Fruit fly (Drosophila melanogaster) whole organism, embryonic: Measurements from ENCODE around the gene Ubi-p63E.

ENCODE experiments used
- Asciz ChIP-seq: fragments of 200-800 bp; sonication (Bioruptor generic); optimal IDR thresholded peaks from 2 replicates; lab custom pipeline; 2017; ENCODE audit warnings: missing biosample characterization, mild to moderate bottlenecking, missing genetic modification characterization, missing genetic modification reagents
- CG10209 ChIP-seq: fragments of 200-800 bp; sonication (Bioruptor generic); optimal IDR thresholded peaks from 3 replicates; lab custom pipeline; 2017; ENCODE audit warnings: missing biosample characterization, mild to moderate bottlenecking, missing genetic modification characterization, missing genetic modification reagents
- CG1024 ChIP-seq: fragments of 200-800 bp; sonication (Bioruptor generic); IDR thresholded peaks from 2 replicates; pipeline ENCODE4 v1.3.6; 2022; ENCODE audit warnings: missing biosample characterization, missing genetic modification characterization
- CG10321 ChIP-seq: fragments of 200-800 bp; sonication (Bioruptor generic); IDR thresholded peaks from 2 replicates; pipeline ENCODE4 v1.3.6; 2022; ENCODE audit warnings: missing biosample characterization, missing genetic modification characterization
- CG10431 ChIP-seq: fragments of 200-800 bp; sonication (Bioruptor generic); optimal IDR thresholded peaks from 3 replicates; lab custom pipeline; 2018; ENCODE audit warnings: missing biosample characterization, mild to moderate bottlenecking, missing genetic modification characterization
- CG12071 ChIP-seq: fragments of 200-800 bp; sonication (Bioruptor generic); optimal IDR thresholded peaks from 3 replicates; lab custom pipeline; 2018; ENCODE audit warnings: missing biosample characterization, mild to moderate bottlenecking, missing genetic modification characterization
- CG12744 ChIP-seq: fragments of 200-800 bp; sonication (Bioruptor generic); optimal IDR thresholded peaks from 2 replicates; lab custom pipeline; 2016; ENCODE audit warnings: missing biosample characterization, missing genetic modification characterization
- CG13123 ChIP-seq: fragments of 200-800 bp; sonication (Bioruptor generic); optimal IDR thresholded peaks from 2 replicates; lab custom pipeline; 2016; ENCODE audit warnings: missing biosample characterization, missing genetic modification characterization
- CG14710 ChIP-seq: fragments of 200-800 bp; sonication (Bioruptor generic); optimal IDR thresholded peaks from 3 replicates; lab custom pipeline; 2019; ENCODE audit warnings: missing biosample characterization, mild to moderate bottlenecking, missing genetic modification characterization, moderate library complexity
- CG1529 ChIP-seq: fragments of 200-800 bp; sonication (Bioruptor generic); optimal IDR thresholded peaks from 3 replicates; lab custom pipeline; 2018; ENCODE audit warnings: missing biosample characterization, missing genetic modification characterization
- CG16815 ChIP-seq: fragments of 200-800 bp; sonication (Bioruptor generic); optimal IDR thresholded peaks from 3 replicates; lab custom pipeline; 2017; ENCODE audit warnings: missing biosample characterization, mild to moderate bottlenecking, missing genetic modification characterization
- CG17385 ChIP-seq: fragments of 200-800 bp; sonication (Bioruptor generic); optimal IDR thresholded peaks from 3 replicates; lab custom pipeline; 2018; ENCODE audit warnings: missing biosample characterization, mild to moderate bottlenecking, missing genetic modification characterization
- CG18619 ChIP-seq: fragments of 200-800 bp; sonication (Bioruptor generic); optimal IDR thresholded peaks from 3 replicates; lab custom pipeline; 2017; ENCODE audit warnings: missing biosample characterization, mild to moderate bottlenecking, missing genetic modification characterization
- CG18764 ChIP-seq: fragments of 200-800 bp; sonication (Bioruptor generic); optimal IDR thresholded peaks from 3 replicates; lab custom pipeline; 2016; ENCODE audit warnings: missing biosample characterization, missing genetic modification characterization
- CG2199 ChIP-seq: fragments of 200-800 bp; sonication (Bioruptor generic); IDR thresholded peaks from 3 replicates; pipeline ENCODE4 v1.3.6; 2022; ENCODE audit warnings: missing biosample characterization, missing genetic modification characterization
- CG30431 ChIP-seq: fragments of 200-800 bp; sonication (Bioruptor generic); optimal IDR thresholded peaks from 2 replicates; lab custom pipeline; 2017; ENCODE audit warnings: missing biosample characterization, missing genetic modification characterization
- CG5245 ChIP-seq: fragments of 200-800 bp; sonication (Bioruptor generic); optimal IDR thresholded peaks from 3 replicates; lab custom pipeline; 2016; ENCODE audit warnings: missing biosample characterization, missing genetic modification characterization
- CG8089 ChIP-seq: fragments of 200-800 bp; sonication (Bioruptor generic); optimal IDR thresholded peaks from 3 replicates; lab custom pipeline; 2016; ENCODE audit warnings: missing biosample characterization, missing genetic modification characterization
- CG9609 ChIP-seq: fragments of 200-800 bp; sonication (Bioruptor generic); optimal IDR thresholded peaks from 3 replicates; lab custom pipeline; 2016; ENCODE audit warnings: missing biosample characterization, missing genetic modification characterization
- CG9817 ChIP-seq: fragments of 200-800 bp; sonication (Bioruptor generic); optimal IDR thresholded peaks from 2 replicates; lab custom pipeline; 2018; ENCODE audit warnings: missing biosample characterization, mild to moderate bottlenecking, missing genetic modification characterization, moderate library complexity
- Ets97D ChIP-seq: fragments of 200-800 bp; sonication (Bioruptor generic); optimal IDR thresholded peaks from 3 replicates; lab custom pipeline; 2016; ENCODE audit warnings: missing biosample characterization, missing genetic modification characterization
- GATAe ChIP-seq: fragments of 200-800 bp; sonication (Bioruptor generic); conservative IDR thresholded peaks from 2 replicates; pipeline ENCODE4 v1.3.6; 2022; ENCODE audit warnings: missing biosample characterization, missing genetic modification characterization
- HHEX ChIP-seq: fragments of 200-800 bp; sonication (Bioruptor generic); optimal IDR thresholded peaks from 3 replicates; lab custom pipeline; 2017; ENCODE audit warnings: missing biosample characterization, mild to moderate bottlenecking, missing genetic modification characterization, missing genetic modification reagents
- Nf-YB ChIP-seq: fragments of 200-800 bp; sonication (Bioruptor generic); optimal IDR thresholded peaks from 3 replicates; lab custom pipeline; 2019; ENCODE audit warnings: missing biosample characterization, mild to moderate bottlenecking, missing genetic modification characterization, moderate library complexity
- Nf-YC ChIP-seq: fragments of 200-800 bp; optimal IDR thresholded peaks from 3 replicates; lab custom pipeline; 2019; ENCODE audit warnings: missing biosample characterization, mild to moderate bottlenecking, missing genetic modification characterization, moderate library complexity
- PHDP ChIP-seq: fragments of 200-800 bp; sonication (Bioruptor generic); optimal IDR thresholded peaks from 3 replicates; lab custom pipeline; 2018; ENCODE audit warnings: missing biosample characterization, mild to moderate bottlenecking, missing genetic modification characterization, moderate library complexity
- Pdp1 ChIP-seq, 2 experiments: fragments of 200-800 bp; sonication (Bioruptor generic); optimal IDR thresholded peaks; 3 replicates each; lab custom pipeline; 2016; ENCODE audit warnings: missing biosample characterization in 2 of 2, missing genetic modification characterization in 2 of 2, mild to moderate bottlenecking in 1 of 2, moderate library complexity in 1 of 2
- Ravus ChIP-seq: fragments of 200-800 bp; sonication (Bioruptor generic); IDR thresholded peaks from 2 replicates; pipeline ENCODE4 v1.3.6; 2022; ENCODE audit warnings: missing biosample characterization, missing genetic modification characterization
- Rfx ChIP-seq: fragments of 200-800 bp; sonication (Bioruptor generic); IDR thresholded peaks from 2 replicates; pipeline ENCODE4 v1.3.6; 2022; ENCODE audit warnings: missing biosample characterization, missing genetic modification characterization
- Scr ChIP-seq: fragments of 200-800 bp; sonication (Bioruptor generic); IDR thresholded peaks from 2 replicates; pipeline ENCODE4 v1.3.6; 2022; ENCODE audit warnings: missing biosample characterization, missing genetic modification characterization; ENCODE audit not compliant: partially characterized antibody
- Six4 ChIP-seq: fragments of 200-800 bp; sonication (Bioruptor generic); optimal IDR thresholded peaks from 2 replicates; lab custom pipeline; 2016; ENCODE audit warnings: missing biosample characterization, missing genetic modification characterization
- Spps ChIP-seq: fragments of 200-800 bp; sonication (Bioruptor generic); optimal IDR thresholded peaks from 2 replicates; lab custom pipeline; 2018; ENCODE audit warnings: missing biosample characterization, mild to moderate bottlenecking, missing genetic modification characterization
- caup ChIP-seq: fragments of 200-800 bp; sonication (Bioruptor generic); optimal IDR thresholded peaks from 3 replicates; lab custom pipeline; 2017; ENCODE audit warnings: missing biosample characterization, mild to moderate bottlenecking, missing genetic modification characterization, moderate library complexity; ENCODE audit not compliant: severe bottlenecking
- exex ChIP-seq: fragments of 200-800 bp; sonication (Bioruptor generic); optimal IDR thresholded peaks from 4 replicates; lab custom pipeline; 2018; ENCODE audit warnings: missing biosample characterization, mild to moderate bottlenecking, missing genetic modification characterization, moderate library complexity
- gsb-n ChIP-seq: fragments of 200-800 bp; sonication (Bioruptor generic); optimal IDR thresholded peaks from 3 replicates; lab custom pipeline; 2018; ENCODE audit warnings: missing biosample characterization, mild to moderate bottlenecking, missing genetic modification characterization
- kah ChIP-seq: fragments of 200-800 bp; sonication (Bioruptor generic); optimal IDR thresholded peaks from 2 replicates; lab custom pipeline; 2018; ENCODE audit warnings: missing biosample characterization, mild to moderate bottlenecking, missing genetic modification characterization
- lbe ChIP-seq: fragments of 200-800 bp; sonication (Bioruptor generic); optimal IDR thresholded peaks from 2 replicates; lab custom pipeline; 2016; ENCODE audit warnings: missing biosample characterization, mild to moderate bottlenecking, missing genetic modification characterization
- mld ChIP-seq: fragments of 200-800 bp; sonication (Bioruptor generic); IDR thresholded peaks from 3 replicates; pipeline ENCODE4 v1.3.6; 2022; ENCODE audit warnings: missing biosample characterization, missing genetic modification characterization; ENCODE audit not compliant: partially characterized antibody
- nau ChIP-seq: fragments of 200-800 bp; sonication (Bioruptor generic); optimal IDR thresholded peaks from 3 replicates; lab custom pipeline; 2017; ENCODE audit warnings: missing biosample characterization, mild to moderate bottlenecking, missing genetic modification characterization, missing genetic modification reagents
- org-1 ChIP-seq: fragments of 200-800 bp; sonication (Bioruptor generic); optimal IDR thresholded peaks from 2 replicates; lab custom pipeline; 2017; ENCODE audit warnings: missing biosample characterization, missing genetic modification characterization
- ro ChIP-seq: fragments of 200-800 bp; sonication (Bioruptor generic); IDR thresholded peaks from 2 replicates; pipeline ENCODE4 v1.3.6; 2022; ENCODE audit warnings: missing biosample characterization, missing genetic modification characterization
- row ChIP-seq: fragments of 200-800 bp; sonication (Bioruptor generic); IDR thresholded peaks from 3 replicates; pipeline ENCODE4 v1.3.6; 2022; ENCODE audit warnings: missing biosample characterization, missing genetic modification characterization
- sc ChIP-seq, 3 experiments: fragments of >200 bp in 2 of 3; fragments of 200-800 bp in 1 of 3; sonication (Bioruptor generic) in 1 of 3; optimal IDR thresholded peaks; 2 replicates in 2 of 3; 3 replicates in 1 of 3; lab custom pipeline; 2017; ENCODE audit warnings: mild to moderate bottlenecking in 1 of 3, missing biosample characterization in 1 of 3, missing genetic modification characterization in 1 of 3, missing genetic modification reagents in 1 of 3
- sim ChIP-seq: fragments of 200-800 bp; sonication (Bioruptor generic); IDR thresholded peaks from 2 replicates; pipeline ENCODE4 v1.3.6; 2022; ENCODE audit warnings: missing biosample characterization, missing genetic modification characterization
- stc ChIP-seq: fragments of 200-800 bp; sonication (Bioruptor generic); IDR thresholded peaks from 2 replicates; pipeline ENCODE4 v1.3.6; 2022; ENCODE audit warnings: missing biosample characterization, missing genetic modification characterization
- tap ChIP-seq: fragments of 200-800 bp; optimal IDR thresholded peaks from 3 replicates; lab custom pipeline; 2019; ENCODE audit warnings: missing biosample characterization, mild to moderate bottlenecking, missing genetic modification characterization, moderate library complexity
- toy ChIP-seq: fragments of 200-800 bp; sonication (Bioruptor generic); IDR thresholded peaks from 2 replicates; pipeline ENCODE4 v1.3.6; 2022; ENCODE audit warnings: missing biosample characterization, missing genetic modification characterization
- trem ChIP-seq: fragments of 200-800 bp; optimal IDR thresholded peaks from 3 replicates; lab custom pipeline; 2019; ENCODE audit warnings: missing biosample characterization, mild to moderate bottlenecking, missing genetic modification characterization, moderate library complexity
- unpg ChIP-seq: fragments of 200-800 bp; sonication (Bioruptor generic); optimal IDR thresholded peaks from 3 replicates; lab custom pipeline; 2018; ENCODE audit warnings: missing biosample characterization, mild to moderate bottlenecking, missing genetic modification characterization, moderate library complexity

Ubi-p63E gene

dm6 chr3L:3935567-3936207, 32.7 kb upstream of the Ubi-p63E start, which contains the start of gene Eip63F-1 (continued):
- peak; percentile 73 for TF ChIP-seq CG17385
- peak; percentile 55 for TF ChIP-seq org-1 (GFP tag; lab: Kevin White, UChicago)
- TF ChIP-seq sim (GFP tag; lab: Robert Waterston, UW), result no peak
- TF ChIP-seq CG10321 (GFP tag; lab: Robert Waterston, UW), result no peak
- TF ChIP-seq Spps (tag; lab: Kevin White, UChicago), result no peak
- TF ChIP-seq ro (GFP tag; lab: Robert Waterston, UW), result no peak
- no peak for TF ChIP-seq mld (GFP tag; lab: Robert Waterston, UW)
- TF ChIP-seq Asciz, result peak; percentile 63
- no peak for TF ChIP-seq CG10431 (GFP tag; lab: Kevin White, UChicago)
- peak; percentile 11 for TF ChIP-seq exex (tag; lab: Kevin White, UChicago)
- TF ChIP-seq tap (tag; lab: Kevin White, UChicago), result peak; percentile 68
- TF ChIP-seq Ravus (GFP tag; lab: Robert Waterston, UW), result peak; percentile 12; the same call in 1 of the 2 replicates
- TF ChIP-seq gsb-n (tag; lab: Kevin White, UChicago), result peak; percentile 8
- TF ChIP-seq CG12071 (GFP tag; lab: Kevin White, UChicago), result peak; percentile 29
- peak; percentile 54 for TF ChIP-seq CG5245
- TF ChIP-seq CG9817 (tag; lab: Kevin White, UChicago), result peak; percentile 50
- TF ChIP-seq CG2199 (GFP tag; lab: Robert Waterston, UW), result no peak
- peak; percentile 66 for TF ChIP-seq row (GFP tag; lab: Robert Waterston, UW)
- no peak for TF ChIP-seq CG12744 (GFP tag; lab: Kevin White, UChicago)
- TF ChIP-seq CG18764, result peak; percentile 55
- peak; percentile 22 for TF ChIP-seq Six4 (GFP tag; lab: Kevin White, UChicago)
- no peak for TF ChIP-seq GATAe
- TF ChIP-seq PHDP (tag; lab: Kevin White, UChicago), result peak; percentile 70
- no peak for TF ChIP-seq sc (optimal IDR thresholded peaks at IDR 0.05; lab: Kevin White, UChicago)
- peak; percentile 2 for TF ChIP-seq sc (GFP tag; optimal IDR thresholded peaks at IDR 0.05; lab: Kevin White, UChicago)
- no peak for TF ChIP-seq Scr
- TF ChIP-seq CG13123 (GFP tag; lab: Kevin White, UChicago), result peak; percentile 4
- no peak for TF ChIP-seq CG9609 (GFP tag; lab: Kevin White, UChicago)
- peak; percentile 74 for TF ChIP-seq HHEX (GFP tag; lab: Kevin White, UChicago)
- peak; percentile 62 for TF ChIP-seq CG18619 (GFP tag; lab: Kevin White, UChicago)
- peak; percentile 28 for TF ChIP-seq trem (tag; lab: Kevin White, UChicago)
- no peak for TF ChIP-seq toy (GFP tag; lab: Robert Waterston, UW)
- TF ChIP-seq stc (GFP tag; lab: Robert Waterston, UW), result no peak
- peak; percentile 2 for TF ChIP-seq CG30431 (GFP tag; lab: Kevin White, UChicago)
- TF ChIP-seq Nf-YB, result peak; percentile 52
- peak; percentile 65 for TF ChIP-seq CG10209
- TF ChIP-seq Nf-YC (tag; lab: Kevin White, UChicago), result peak; percentile 73
- peak; percentile 68 for TF ChIP-seq Rfx (GFP tag; lab: Robert Waterston, UW)
- peak; percentile 45 for TF ChIP-seq CG1529 (GFP tag; lab: Kevin White, UChicago)
- TF ChIP-seq CG14710 (tag; lab: Kevin White, UChicago), result peak; percentile 42
- no peak for TF ChIP-seq CG8089 (GFP tag; lab: Kevin White, UChicago)
- peak; percentile 36 for TF ChIP-seq caup (GFP tag; lab: Kevin White, UChicago)
- TF ChIP-seq unpg (GFP tag; lab: Kevin White, UChicago), result peak; percentile 64
- peak; percentile 0 for TF ChIP-seq CG16815
- TF ChIP-seq Ets97D (GFP tag; lab: Kevin White, UChicago), result no peak
- peak; percentile 30; the same call in 1 of the 2 replicates for TF ChIP-seq CG1024 (GFP tag; lab: Robert Waterston, UW)
- TF ChIP-seq lbe, result no peak
- TF ChIP-seq kah (GFP tag; lab: Kevin White, UChicago), result peak; percentile 53
- peak in 1 of 2 experiments; percentile 14 for TF ChIP-seq Pdp1 (GFP tag; optimal IDR thresholded peaks at IDR 0.05; lab: Kevin White, UChicago)
- TF ChIP-seq nau (GFP tag; lab: Kevin White, UChicago), result peak; percentile 39
